Worm (Caenorhabditis elegans) whole organism, L4/young adult: ENCODE data around the gene R13D11.3.

Experiments used
- W03F9.2 ChIP-seq: fragments of 150-350 bp; optimal IDR thresholded peaks from 2 replicates; lab custom pipeline; 2014; ENCODE audit warnings: missing biosample characterization, missing genetic modification characterization
- dao-5 ChIP-seq: sonication (generic microtip); optimal IDR thresholded peaks from 2 replicates; lab custom pipeline; 2016; ENCODE audit warnings: missing genotype, missing genetic modification characterization, moderate library complexity, missing compliant biosample characterization
- him-1 ChIP-seq: sonication (generic microtip); optimal IDR thresholded peaks from 2 replicates; lab custom pipeline; 2016; ENCODE audit warnings: missing genotype, missing genetic modification reagents, missing genetic modification characterization, missing compliant biosample characterization

DNA sequence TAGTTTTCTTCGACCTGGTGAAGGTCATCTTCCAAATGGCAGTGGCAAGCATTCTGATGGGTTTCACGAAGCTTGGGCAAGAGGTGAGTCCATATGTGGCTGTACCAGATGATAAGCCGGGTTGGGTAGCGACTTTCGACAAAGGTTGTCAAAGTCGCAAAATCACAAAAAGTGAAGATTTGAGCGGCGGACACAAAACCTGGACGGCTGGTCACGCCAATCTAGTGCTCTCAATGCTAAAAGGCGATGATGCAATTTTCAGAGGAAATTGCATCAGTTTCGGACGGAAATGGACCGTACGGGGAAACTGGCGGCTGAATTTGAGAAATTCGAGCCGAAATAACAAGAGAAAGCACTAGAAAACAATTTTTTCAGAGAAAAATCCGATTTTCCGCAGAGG, 17.6 kb upstream of the R13D11.3 start:
- TF ChIP-seq him-1 (no peak), W03F9.2 (tag; lab: Kevin White, UChicago) (no peak), dao-5 (no peak)
